Fruit fly (Drosophila melanogaster) whole organism, wandering third instar larva: Measurements from ENCODE around the gene prtp.

Source experiments
- Dif ChIP-seq: fragments of 200-275, 200-300 bp; sonication (Bioruptor generic); optimal IDR thresholded peaks from 2 replicates; lab custom pipeline; 2018; ENCODE audit warnings: missing biosample characterization, missing genetic modification characterization; ENCODE audit not compliant: partially characterized antibody
- GATAd ChIP-seq: sonication (Bioruptor generic); optimal IDR thresholded peaks from 2 replicates; lab custom pipeline; 2016; ENCODE audit warnings: missing biosample characterization, missing genetic modification characterization
- Myc ChIP-seq: fragments of >200 bp; optimal IDR thresholded peaks from 2 replicates; lab custom pipeline; 2017
- Rel ChIP-seq, 2 experiments: fragments of 200-800 bp; sonication (Bioruptor generic) in 1 of 2; optimal IDR thresholded peaks; 2 replicates in 1 of 2; 3 replicates in 1 of 2; lab custom pipeline; 2016 to 2019; ENCODE audit warnings: mild to moderate bottlenecking in 2 of 2, missing biosample characterization in 2 of 2, missing genetic modification characterization in 2 of 2, moderate library complexity in 1 of 2
- Sp1 ChIP-seq: fragments of 200-800 bp; sonication (Bioruptor generic); optimal IDR thresholded peaks from 3 replicates; lab custom pipeline; 2019; ENCODE audit warnings: missing biosample characterization, mild to moderate bottlenecking, missing genetic modification characterization, moderate library complexity
- dmrt93B ChIP-seq: fragments of 200-800 bp; sonication (Bioruptor generic); optimal IDR thresholded peaks from 2 replicates; lab custom pipeline; 2018; ENCODE audit warnings: missing biosample characterization, mild to moderate bottlenecking, missing genetic modification characterization
- ey ChIP-seq: fragments of 200-800 bp; sonication (Bioruptor generic); optimal IDR thresholded peaks from 2 replicates; lab custom pipeline; 2016; ENCODE audit warnings: missing biosample characterization, missing genetic modification characterization
- foxo ChIP-seq, 2 experiments: fragments of 200-800 bp; sonication (Bioruptor generic); optimal IDR thresholded peaks; 2 replicates in 1 of 2; 3 replicates in 1 of 2; lab custom pipeline; 2016 to 2017; ENCODE audit warnings: missing biosample characterization in 2 of 2, missing genetic modification characterization in 2 of 2
- fru ChIP-seq: fragments of 200-800 bp; sonication (Bioruptor generic); optimal IDR thresholded peaks from 3 replicates; lab custom pipeline; 2016; ENCODE audit warnings: missing biosample characterization, mild to moderate bottlenecking, missing genetic modification characterization
- pan ChIP-seq: fragments of >200 bp; optimal IDR thresholded peaks from 2 replicates; lab custom pipeline; 2017
- psq ChIP-seq: fragments of 200-800 bp; sonication (Bioruptor generic); optimal IDR thresholded peaks from 3 replicates; lab custom pipeline; 2017; ENCODE audit warnings: missing biosample characterization, mild to moderate bottlenecking, missing genetic modification characterization, moderate library complexity
- rgr ChIP-seq: fragments of 200-800 bp; sonication (Bioruptor generic); optimal IDR thresholded peaks from 3 replicates; lab custom pipeline; 2016; ENCODE audit warnings: missing biosample characterization, mild to moderate bottlenecking, missing genetic modification characterization
- sv ChIP-seq: fragments of 200-800 bp; sonication (Bioruptor generic); optimal IDR thresholded peaks from 3 replicates; lab custom pipeline; 2016; ENCODE audit warnings: missing biosample characterization, missing genetic modification characterization
- woc ChIP-seq: sonication (Bioruptor generic); optimal IDR thresholded peaks from 2 replicates; lab custom pipeline; 2016; ENCODE audit warnings: missing biosample characterization, mild to moderate bottlenecking, missing genetic modification characterization

DNA sequence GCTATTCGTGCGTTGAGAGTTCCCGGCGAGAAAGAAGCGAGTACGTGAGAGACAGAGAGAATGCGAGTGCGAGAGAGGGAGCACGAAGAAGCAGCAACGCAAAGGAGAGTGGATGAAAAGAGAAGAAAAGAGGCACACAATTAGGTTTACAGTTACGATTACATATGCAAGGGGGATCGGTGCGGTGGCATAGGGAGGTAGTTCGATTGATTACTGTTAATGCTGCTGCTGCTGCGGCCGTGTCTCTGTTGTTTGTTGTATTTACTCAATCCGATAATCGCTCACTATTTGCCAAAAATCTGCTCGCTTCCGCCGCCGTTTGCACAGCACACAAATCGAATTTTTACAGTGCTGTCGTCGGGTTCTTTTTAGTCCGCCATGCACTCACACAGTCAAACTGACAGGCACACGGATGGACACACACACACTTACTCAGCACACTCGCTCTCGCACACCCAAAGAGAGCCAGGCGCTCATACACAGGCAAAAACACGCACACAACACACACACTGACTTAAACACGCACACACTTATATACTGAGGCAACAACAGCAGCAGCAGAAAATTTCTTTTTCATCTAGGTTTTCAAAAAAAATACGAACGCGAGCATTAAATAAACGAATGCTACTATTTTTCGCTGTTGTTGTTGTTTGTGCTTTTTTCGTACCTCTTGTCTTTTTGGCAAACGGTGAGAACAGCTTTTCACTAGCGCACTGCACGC lies 2.6 kb upstream of the prtp start:
- no peak for TF ChIP-seq dmrt93B
- TF ChIP-seq sv (GFP tag; lab: Kevin White, UChicago): no peak
- TF ChIP-seq Rel (GFP tag; optimal IDR thresholded peaks at IDR 0.05; lab: Kevin White, UChicago): peak; percentile 12
- peak; percentile 59 for TF ChIP-seq Rel (tag; optimal IDR thresholded peaks at IDR 0.05; lab: Kevin White, UChicago)
- TF ChIP-seq psq (GFP tag; lab: Kevin White, UChicago): peak; percentile 91
- no peak for TF ChIP-seq Myc (lab: Kevin White, UChicago)
- no peak for TF ChIP-seq GATAd (GFP tag; lab: Kevin White, UChicago)
- TF ChIP-seq rgr (GFP tag; lab: Kevin White, UChicago): peak; percentile 26
- TF ChIP-seq ey: no peak
- peak; percentile 91 for TF ChIP-seq Dif (GFP tag; lab: Kevin White, UChicago)
- peak; percentile 15 for TF ChIP-seq Sp1
- TF ChIP-seq fru (GFP tag; lab: Kevin White, UChicago): no peak
- no peak for TF ChIP-seq pan (lab: Kevin White, UChicago)
- no peak for TF ChIP-seq foxo (GFP tag; optimal IDR thresholded peaks at IDR 0.05; lab: Kevin White, UChicago)
- no peak for TF ChIP-seq woc (GFP tag; lab: Kevin White, UChicago)
